Worm (Caenorhabditis elegans) whole organism, L4/young adult: ENCODE measurements around the gene T28F3.11.
"Not testable (repeated sequence)": the region's sequence is repeated elsewhere in the genome, so short reads cannot be mapped to it uniquely, and the experiment has no call there.

Experiments
- W03F9.2 ChIP-seq: fragments of 150-350 bp; optimal IDR thresholded peaks from 2 replicates; lab custom pipeline; 2014; ENCODE audit warnings: missing biosample characterization, missing genetic modification characterization
- dao-5 ChIP-seq: sonication (generic microtip); optimal IDR thresholded peaks from 2 replicates; lab custom pipeline; 2016; ENCODE audit warnings: missing genotype, missing genetic modification characterization, moderate library complexity, missing compliant biosample characterization
- him-1 ChIP-seq: sonication (generic microtip); optimal IDR thresholded peaks from 2 replicates; lab custom pipeline; 2016; ENCODE audit warnings: missing genotype, missing genetic modification reagents, missing genetic modification characterization, missing compliant biosample characterization

DNA sequence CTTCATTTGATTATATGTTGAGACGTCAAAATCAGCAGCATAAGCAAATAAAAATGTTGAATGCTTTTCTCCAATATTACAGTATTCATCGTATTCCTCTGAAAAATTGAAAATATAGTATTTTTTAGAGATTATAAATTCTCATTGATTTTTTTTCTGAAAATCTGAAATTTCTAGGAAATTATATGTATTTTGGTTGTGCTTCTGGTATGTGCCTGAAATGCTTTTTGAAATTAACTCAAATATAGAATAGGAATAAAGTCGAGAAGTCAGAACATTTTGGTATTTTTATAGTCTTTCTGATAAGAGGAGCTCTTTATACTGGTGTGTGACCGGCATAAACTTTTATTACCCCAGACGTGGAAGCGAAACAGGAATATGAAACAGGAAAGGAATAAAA is 15.7 kb upstream of the T28F3.11 start, which contains the start of gene T28F3.8:
- TF ChIP-seq him-1, W03F9.2, dao-5 (tag; lab: Kevin White, UChicago): not testable (repeated sequence)
